Worm (Caenorhabditis elegans) whole organism, L2 larva: Measurements from ENCODE around the gene W04E12.5.

ENCODE experiments used
- C34F6.9 ChIP-seq: fragments of 150-350 bp; optimal IDR thresholded peaks from 2 replicates; lab custom pipeline; 2014; ENCODE audit warnings: missing biosample characterization, missing genetic modification characterization
- F13H6.1 ChIP-seq: sonication (generic microtip); optimal IDR thresholded peaks from 2 replicates; lab custom pipeline; 2016; ENCODE audit warnings: missing genetic modification characterization, missing compliant biosample characterization
- R02D3.7 ChIP-seq: fragments of 150-350 bp; optimal IDR thresholded peaks from 2 replicates; lab custom pipeline; 2014; ENCODE audit warnings: missing biosample characterization, missing genetic modification characterization
- Y55F3AM.14 ChIP-seq: fragments of 200-800 bp; sonication (Bioruptor generic); optimal IDR thresholded peaks from 2 replicates; lab custom pipeline; 2018; ENCODE audit warnings: mild to moderate bottlenecking, missing genetic modification characterization, missing compliant biosample characterization
- ZK546.5 ChIP-seq: sonication (generic microtip); optimal IDR thresholded peaks from 2 replicates; lab custom pipeline; 2017; ENCODE audit warnings: missing biosample characterization, missing genetic modification characterization
- aly-2 ChIP-seq: fragments of 150-350 bp; optimal IDR thresholded peaks from 2 replicates; lab custom pipeline; 2014; ENCODE audit warnings: missing biosample characterization, missing genetic modification characterization
- ama-1 ChIP-seq: fragments of 150-350 bp; optimal IDR thresholded peaks from 2 replicates; lab custom pipeline; 2018; ENCODE audit warnings: inconsistent platforms
- blmp-1 ChIP-seq: sonication (generic microtip); optimal IDR thresholded peaks from 2 replicates; lab custom pipeline; 2017; ENCODE audit warnings: missing genetic modification characterization, mild to moderate bottlenecking, missing compliant biosample characterization, antibody characterized with exemption, moderate library complexity; ENCODE audit not compliant: insufficient read depth
- ceh-16 ChIP-seq: fragments of 150-350 bp; optimal IDR thresholded peaks from 2 replicates; lab custom pipeline; 2014; ENCODE audit warnings: missing biosample characterization, missing genetic modification characterization
- egl-27 ChIP-seq: sonication (generic microtip); optimal IDR thresholded peaks from 3 replicates; lab custom pipeline; 2017; ENCODE audit warnings: missing biosample characterization, missing genetic modification reagents, missing genetic modification characterization
- elt-1 ChIP-seq: fragments of 150-350 bp; optimal IDR thresholded peaks from 2 replicates; lab custom pipeline; 2014; ENCODE audit warnings: missing biosample characterization, missing genetic modification characterization
- elt-3 ChIP-seq: sonication (generic microtip); optimal IDR thresholded peaks from 2 replicates; lab custom pipeline; 2017; ENCODE audit warnings: missing biosample characterization, missing genetic modification characterization
- fos-1 ChIP-seq: fragments of 150-350 bp; optimal IDR thresholded peaks from 2 replicates; lab custom pipeline; 2014; ENCODE audit warnings: missing biosample characterization, missing genetic modification characterization
- lin-11 ChIP-seq: fragments of 150-350 bp; sonication (generic microtip); optimal IDR thresholded peaks from 2 replicates; lab custom pipeline; 2014; ENCODE audit warnings: missing biosample characterization, missing genetic modification characterization, inconsistent platforms, mixed read lengths
- lin-13 ChIP-seq: fragments of 150-350 bp; optimal IDR thresholded peaks from 2 replicates; lab custom pipeline; 2014; ENCODE audit warnings: missing biosample characterization, missing genetic modification reagents, missing genetic modification characterization
- lin-39 ChIP-seq: fragments of 150-350 bp; optimal IDR thresholded peaks from 2 replicates; lab custom pipeline; 2014; ENCODE audit warnings: missing biosample characterization, missing genetic modification reagents, missing genetic modification characterization
- lsy-2 ChIP-seq, 2 experiments: fragments of 150-350 bp in 1 of 2; sonication (generic microtip) in 1 of 2; optimal IDR thresholded peaks; 2 replicates each; lab custom pipeline; 2014 to 2017; ENCODE audit warnings: missing biosample characterization in 2 of 2, missing genetic modification characterization in 2 of 2
- mab-5 ChIP-seq: fragments of 150-350 bp; optimal IDR thresholded peaks from 2 replicates; lab custom pipeline; 2014; ENCODE audit warnings: missing biosample characterization, missing genetic modification characterization
- mbf-1 ChIP-seq: sonication (generic microtip); optimal IDR thresholded peaks from 2 replicates; lab custom pipeline; 2017; ENCODE audit warnings: missing biosample characterization, missing genetic modification characterization
- mdl-1 ChIP-seq, 2 experiments: fragments of 150-350 bp in 1 of 2; sonication (generic microtip) in 1 of 2; optimal IDR thresholded peaks; 2 replicates each; lab custom pipeline; 2017; ENCODE audit warnings: missing biosample characterization in 2 of 2, missing genetic modification characterization in 2 of 2
- nhr-12 ChIP-seq: fragments of 150-350 bp; optimal IDR thresholded peaks from 2 replicates; lab custom pipeline; 2014; ENCODE audit warnings: missing biosample characterization, missing genetic modification characterization
- nhr-129 ChIP-seq: fragments of 150-350 bp; optimal IDR thresholded peaks from 2 replicates; lab custom pipeline; 2014; ENCODE audit warnings: missing biosample characterization, missing genetic modification characterization
- nhr-6 ChIP-seq: fragments of 150-350 bp; optimal IDR thresholded peaks from 2 replicates; lab custom pipeline; 2014; ENCODE audit warnings: missing biosample characterization, missing genetic modification characterization
- nhr-77 ChIP-seq: fragments of 150-350 bp; optimal IDR thresholded peaks from 2 replicates; lab custom pipeline; 2014; ENCODE audit warnings: missing biosample characterization, missing genetic modification characterization
- peb-1 ChIP-seq: fragments of 150-350 bp; optimal IDR thresholded peaks from 2 replicates; lab custom pipeline; 2014; ENCODE audit warnings: missing biosample characterization, missing genetic modification characterization
- sem-4 ChIP-seq: fragments of 150-350 bp; optimal IDR thresholded peaks from 2 replicates; lab custom pipeline; 2014; ENCODE audit warnings: missing biosample characterization, missing genetic modification reagents, missing genetic modification characterization
- skn-1 ChIP-seq: sonication (generic microtip); optimal IDR thresholded peaks from 2 replicates; lab custom pipeline; 2017; ENCODE audit warnings: missing biosample characterization, missing genetic modification characterization
- sma-3 ChIP-seq: sonication (generic microtip); optimal IDR thresholded peaks from 2 replicates; lab custom pipeline; 2016; ENCODE audit warnings: missing genetic modification reagents, missing genetic modification characterization, missing compliant biosample characterization
- sma-9 ChIP-seq, 2 experiments: fragments of 150-350 bp in 1 of 2; sonication (generic microtip) in 1 of 2; optimal IDR thresholded peaks; 2 replicates each; lab custom pipeline; 2014 to 2016; ENCODE audit warnings: missing genetic modification characterization in 2 of 2, mild to moderate bottlenecking in 1 of 2, missing biosample characterization in 1 of 2, missing compliant biosample characterization in 1 of 2, missing genetic modification reagents in 1 of 2, moderate library complexity in 1 of 2
- unc-55 ChIP-seq: fragments of 150-350 bp; sonication (generic microtip); optimal IDR thresholded peaks from 3 replicates; lab custom pipeline; 2014; ENCODE audit warnings: missing biosample characterization, missing genetic modification reagents, missing genetic modification characterization
- unc-62 ChIP-seq: fragments of 150-350 bp; optimal IDR thresholded peaks from 2 replicates; lab custom pipeline; 2014; ENCODE audit warnings: missing biosample characterization, missing genetic modification reagents, missing genetic modification characterization
- zag-1 ChIP-seq: fragments of 150-350 bp; optimal IDR thresholded peaks from 2 replicates; lab custom pipeline; 2014; ENCODE audit warnings: missing biosample characterization, missing genetic modification characterization
- ztf-4 ChIP-seq: fragments of 150-350 bp; optimal IDR thresholded peaks from 2 replicates; lab custom pipeline; 2014; ENCODE audit warnings: missing biosample characterization, missing genetic modification characterization

Gene W04E12.5

ce11 chrV:19779220-19779619 is 33.3 kb downstream of the W04E12.5 start:
- TF ChIP-seq sma-9 (GFP tag; optimal IDR thresholded peaks at IDR 0.05; lab: Kevin White, UChicago) (no peak), sma-9 (tag; optimal IDR thresholded peaks at IDR 0.05; lab: Kevin White, UChicago) (no peak), lin-39 (no peak), elt-1 (tag; lab: Kevin White, UChicago) (no peak), nhr-129 (no peak), sem-4 (tag; lab: Kevin White, UChicago) (no peak), nhr-12 (tag; lab: Kevin White, UChicago) (no peak), C34F6.9 (tag; lab: Kevin White, UChicago) (no peak), sma-3 (GFP tag; lab: Kevin White, UChicago) (no peak), nhr-77 (tag; lab: Kevin White, UChicago) (no peak), ceh-16 (tag; lab: Kevin White, UChicago) (no peak), mdl-1 (tag; optimal IDR thresholded peaks at IDR 0.05; lab: Kevin White, UChicago) (no peak), unc-55 (no peak), mbf-1 (tag; lab: Kevin White, UChicago) (no peak)

ce11 chrV:19783829-19784228 is 37.9 kb downstream of the W04E12.5 start, which contains the start of gene srt-45:
TSS of gene srt-45 (plus strand) at chrV:19784129.
- TF ChIP-seq lin-11 (tag; lab: Kevin White, UChicago) (no peak), F13H6.1 (tag; lab: Kevin White, UChicago) (no peak), fos-1 (no peak), mab-5 (tag; lab: Kevin White, UChicago) (no peak), aly-2 (no peak)

- TF ChIP-seq ama-1 (lab: Kevin White, UChicago) = no peak
- peak; percentile 72 for TF ChIP-seq fos-1
- no peak for TF ChIP-seq C34F6.9 (tag; lab: Kevin White, UChicago)
- TF ChIP-seq mdl-1 (tag; optimal IDR thresholded peaks at IDR 0.05; lab: Kevin White, UChicago) = no peak
- TF ChIP-seq Y55F3AM.14 (GFP tag; lab: Kevin White, UChicago) = no peak
These were observed 42.4 kb downstream of the W04E12.5 start, which contains the start of gene clec-258 for ce11 chrV:19788360-19788759. TSS of gene clec-258 (plus strand) at chrV:19788440.

ce11 chrV:19790248-19790647 is 44.3 kb downstream of the W04E12.5 start:
- no peak for TF ChIP-seq unc-55
- TF ChIP-seq lin-13 (GFP tag; lab: Kevin White, UChicago) = no peak
- no peak for TF ChIP-seq ztf-4
- TF ChIP-seq blmp-1 = no peak
- no peak for TF ChIP-seq lin-11 (tag; lab: Kevin White, UChicago)
- TF ChIP-seq skn-1 (tag; lab: Kevin White, UChicago) = no peak
- TF ChIP-seq nhr-129 = no peak
- no peak for TF ChIP-seq lsy-2 (tag; optimal IDR thresholded peaks at IDR 0.05; lab: Kevin White, UChicago)
- no peak for TF ChIP-seq elt-3
- no peak for TF ChIP-seq egl-27 (tag; lab: Kevin White, UChicago)
- no peak for TF ChIP-seq mbf-1 (tag; lab: Kevin White, UChicago)
- no peak for TF ChIP-seq ZK546.5 (tag; lab: Kevin White, UChicago)
- TF ChIP-seq unc-62 = no peak
- no peak for TF ChIP-seq Y55F3AM.14 (GFP tag; lab: Kevin White, UChicago)
- TF ChIP-seq peb-1 = no peak
- no peak for TF ChIP-seq ama-1 (lab: Kevin White, UChicago)
- TF ChIP-seq zag-1 (tag; lab: Kevin White, UChicago) = no peak
- no peak for TF ChIP-seq nhr-12 (tag; lab: Kevin White, UChicago)

ce11 chrV:19794931-19795330 is 49.0 kb downstream of the W04E12.5 start, which contains the start of gene M162.7:
TSS of gene M162.7 (minus strand) at chrV:19795031.
- TF ChIP-seq Y55F3AM.14 (GFP tag; lab: Kevin White, UChicago) (no peak), lin-39 (no peak), nhr-6 (no peak), R02D3.7 (tag; lab: Kevin White, UChicago) (no peak), sma-3 (GFP tag; lab: Kevin White, UChicago) (no peak), sem-4 (tag; lab: Kevin White, UChicago) (no peak)
